Fruit fly (Drosophila melanogaster): Measurements from ENCODE around the gene CG32259.

CG32259 gene

dm6 chr3L:4059293-4059820 lies 9.8 kb upstream of the CG32259 start, which contains the start of gene Ugt305A1:
Gene Ugt305A1 (plus strand): TSS chr3L:4059770.
- TF ChIP-seq noc (tag; optimal IDR thresholded peaks at IDR 0.05): no peak

dm6 chr3L:4061921-4062474 lies 7.2 kb upstream of the CG32259 start, which contains the start of gene dib:
Gene dib (plus strand): TSS chr3L:4062292.
- TF ChIP-seq noc (tag; optimal IDR thresholded peaks at IDR 0.05): no peak

dm6 chr3L:4068368-4068767 lies 801 bp upstream of the CG32259 start:
- TF ChIP-seq noc (tag; optimal IDR thresholded peaks at IDR 0.05): no peak

dm6 chr3L:4070221-4070995 lies 1.2 kb downstream of the CG32259 start:
- peak; percentile 88 for TF ChIP-seq noc (tag; optimal IDR thresholded peaks at IDR 0.05)

dm6 chr3L:4070996-4071379 lies 1.8 kb downstream of the CG32259 start:
- TF ChIP-seq noc (tag; optimal IDR thresholded peaks at IDR 0.05): no peak

dm6 chr3L:4071561-4072049 lies 2.4 kb downstream of the CG32259 start, which contains the start of gene wit:
Gene wit (minus strand): TSS chr3L:4071717.
- peak; percentile 52 for TF ChIP-seq noc (tag; optimal IDR thresholded peaks at IDR 0.05)

- TF ChIP-seq noc (tag; optimal IDR thresholded peaks at IDR 0.05): no peak
Measured at dm6 chr3L:4072717-4073116, 3.5 kb downstream of the CG32259 start.

dm6 chr3L:4073755-4074154 lies 4.6 kb downstream of the CG32259 start, which contains the start of gene Faa:
Gene Faa (minus strand): TSS chr3L:4073954.
- no peak for TF ChIP-seq noc (tag; optimal IDR thresholded peaks at IDR 0.05)

- no peak for TF ChIP-seq noc (tag; optimal IDR thresholded peaks at IDR 0.05)
Measured at dm6 chr3L:4076907-4077306, 7.7 kb downstream of the CG32259 start.

dm6 chr3L:4080278-4080677 lies 11.1 kb downstream of the CG32259 start:
- TF ChIP-seq noc (tag; optimal IDR thresholded peaks at IDR 0.05): no peak

- no peak for TF ChIP-seq noc (tag; optimal IDR thresholded peaks at IDR 0.05)
Measured at dm6 chr3L:4081243-4081642, 12.1 kb downstream of the CG32259 start.

- no peak for TF ChIP-seq noc (tag; optimal IDR thresholded peaks at IDR 0.05)
Measured at dm6 chr3L:4083442-4083841, 14.3 kb downstream of the CG32259 start.

dm6 chr3L:4085867-4086266 lies 16.7 kb downstream of the CG32259 start:
- TF ChIP-seq noc (tag; optimal IDR thresholded peaks at IDR 0.05): no peak

dm6 chr3L:4087281-4087680 lies 18.1 kb downstream of the CG32259 start, which contains the start of gene CG14989:
Gene CG14989 (plus strand): TSS chr3L:4087581.
- no peak for TF ChIP-seq noc (tag; optimal IDR thresholded peaks at IDR 0.05)

dm6 chr3L:4088694-4089190 lies 19.6 kb downstream of the CG32259 start, which contains the start of gene Gad1:
Gene Gad1 (minus strand): TSS chr3L:4088744.
- TF ChIP-seq noc (tag; optimal IDR thresholded peaks at IDR 0.05): no peak

dm6 chr3L:4092705-4093257 lies 23.6 kb downstream of the CG32259 start, which contains the start of gene CG14990:
Gene CG14990 (plus strand): TSS chr3L:4093207.
- TF ChIP-seq noc (tag; optimal IDR thresholded peaks at IDR 0.05): no peak
